Worm (Caenorhabditis elegans) whole organism, L4/young adult: ENCODE measurements around the gene C44B7.5.

Experiments used
- dao-5 ChIP-seq: sonication (generic microtip); optimal IDR thresholded peaks from 2 replicates; lab custom pipeline; 2016; ENCODE audit warnings: missing genotype, missing genetic modification characterization, moderate library complexity, missing compliant biosample characterization
- him-1 ChIP-seq: sonication (generic microtip); optimal IDR thresholded peaks from 2 replicates; lab custom pipeline; 2016; ENCODE audit warnings: missing genotype, missing genetic modification reagents, missing genetic modification characterization, missing compliant biosample characterization

DNA sequence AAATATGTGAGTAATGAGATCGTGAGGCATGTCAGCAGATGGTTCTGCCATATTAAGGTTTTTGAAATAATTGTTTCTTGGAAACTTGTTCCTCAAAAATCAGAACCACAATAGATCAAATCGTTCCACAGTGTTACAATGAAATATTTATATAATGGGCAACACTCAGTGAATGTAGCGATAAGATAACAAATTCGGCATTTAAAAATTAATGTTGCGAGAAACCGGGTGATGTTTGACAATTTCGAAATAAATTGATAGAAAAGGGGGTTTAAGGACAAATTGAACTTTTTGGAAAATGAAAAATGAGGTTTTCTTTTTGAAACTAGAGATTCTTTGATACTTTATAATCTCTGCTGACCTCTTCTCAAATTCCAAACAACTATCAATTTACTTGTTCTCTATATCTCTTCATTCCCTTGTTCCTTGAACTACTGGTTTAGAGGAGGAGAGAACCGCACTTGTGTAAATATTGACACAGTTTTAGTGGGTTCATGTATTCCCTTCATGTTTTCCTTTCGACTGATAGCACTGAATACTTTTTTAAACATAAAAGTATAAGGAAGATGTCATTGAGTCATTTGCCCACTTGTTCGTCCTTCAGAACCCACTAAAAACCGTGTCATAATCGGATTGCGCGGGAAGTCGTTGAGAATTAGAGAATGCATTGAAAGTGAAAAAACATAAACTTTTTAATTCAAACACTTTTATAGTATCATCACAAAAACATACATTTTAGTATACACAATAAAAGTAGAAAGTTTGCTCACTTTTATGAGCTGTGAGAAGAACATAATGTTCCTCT lies 35.4 kb downstream of the C44B7.5 start:
- no peak for TF ChIP-seq him-1 (tag; lab: Kevin White, UChicago)
- TF ChIP-seq dao-5 (tag; lab: Kevin White, UChicago), result no peak
